Worm (Caenorhabditis elegans) whole organism, L1 larva: ENCODE measurements around the gene F10G7.10.

ENCODE experiments used
- C04F5.9 ChIP-seq: sonication (generic microtip); optimal IDR thresholded peaks from 2 replicates; lab custom pipeline; 2016; ENCODE audit warnings: missing genetic modification characterization, missing compliant biosample characterization
- C34B4.2 ChIP-seq: sonication (generic microtip); optimal IDR thresholded peaks from 2 replicates; lab custom pipeline; 2017; ENCODE audit warnings: mild to moderate bottlenecking, missing genetic modification characterization, missing compliant biosample characterization
- alr-1 ChIP-seq: fragments of 200-800 bp; sonication (Bioruptor generic); optimal IDR thresholded peaks from 2 replicates; lab custom pipeline; 2018; ENCODE audit warnings: borderline replicate concordance, mild to moderate bottlenecking, missing genetic modification characterization, missing compliant biosample characterization
- aly-2 ChIP-seq: fragments of 150-350 bp; optimal IDR thresholded peaks from 2 replicates; lab custom pipeline; 2014; ENCODE audit warnings: missing biosample characterization, missing genetic modification characterization
- ama-1 ChIP-seq: fragments of 150-350 bp; optimal IDR thresholded peaks from 2 replicates; lab custom pipeline; 2014
- blmp-1 ChIP-seq: fragments of 150-350 bp; optimal IDR thresholded peaks from 2 replicates; lab custom pipeline; 2014; ENCODE audit warnings: missing biosample characterization, missing genetic modification characterization
- ceh-63 ChIP-seq: fragments of 200-800 bp; sonication (Bioruptor generic); optimal IDR thresholded peaks from 2 replicates; lab custom pipeline; 2018; ENCODE audit warnings: mild to moderate bottlenecking, missing genetic modification characterization, missing compliant biosample characterization
- ceh-8 ChIP-seq: fragments of 200-800 bp; sonication (Bioruptor generic); optimal IDR thresholded peaks from 2 replicates; lab custom pipeline; 2018; ENCODE audit warnings: mild to moderate bottlenecking, missing genetic modification characterization, moderate library complexity, missing compliant biosample characterization
- ceh-90 ChIP-seq: sonication (generic microtip); optimal IDR thresholded peaks from 2 replicates; lab custom pipeline; 2016; ENCODE audit warnings: missing genetic modification characterization, missing compliant biosample characterization
- dsc-1 ChIP-seq: sonication (generic microtip); optimal IDR thresholded peaks from 2 replicates; lab custom pipeline; 2016; ENCODE audit warnings: mild to moderate bottlenecking, missing genetic modification characterization, missing compliant biosample characterization
- efl-1 ChIP-seq, 4 experiments: fragments of 150-350 bp; optimal IDR thresholded peaks in 3 of 4; peaks in 1 of 4; 1 replicate in 1 of 4; 2 replicates in 3 of 4; lab custom pipeline; 2014; ENCODE audit warnings: missing biosample characterization in 2 of 4, missing genetic modification characterization in 2 of 4, missing genetic modification reagents in 2 of 4
- efl-3 ChIP-seq: fragments of 200-800 bp; sonication (Bioruptor generic); optimal IDR thresholded peaks from 2 replicates; lab custom pipeline; 2018; ENCODE audit warnings: mild to moderate bottlenecking, missing genetic modification characterization, missing compliant biosample characterization
- ets-5 ChIP-seq: fragments of 200-800 bp; sonication (Bioruptor generic); IDR thresholded peaks from 2 replicates; pipeline ENCODE4 v1.3.6; 2022; ENCODE audit warnings: missing genetic modification characterization, missing compliant biosample characterization
- fkh-10 ChIP-seq: sonication (generic microtip); optimal IDR thresholded peaks from 2 replicates; lab custom pipeline; 2017; ENCODE audit warnings: missing biosample characterization, missing genetic modification reagents, missing genetic modification characterization
- fkh-4 ChIP-seq: sonication (generic microtip); optimal IDR thresholded peaks from 2 replicates; lab custom pipeline; 2016; ENCODE audit warnings: missing compliant biosample characterization, missing genetic modification characterization, borderline replicate concordance
- fkh-8 ChIP-seq: sonication (generic microtip); optimal IDR thresholded peaks from 2 replicates; lab custom pipeline; 2016; ENCODE audit warnings: mild to moderate bottlenecking, missing genetic modification characterization, missing compliant biosample characterization
- fos-1 ChIP-seq: fragments of 150-350 bp; optimal IDR thresholded peaks from 2 replicates; lab custom pipeline; 2014; ENCODE audit warnings: missing biosample characterization, missing genetic modification characterization
- grh-1 ChIP-seq: fragments of 200-800 bp; sonication (Bioruptor generic); IDR thresholded peaks from 2 replicates; pipeline ENCODE4 v1.3.6; 2022; ENCODE audit warnings: missing genetic modification reagents, missing genetic modification characterization, missing compliant biosample characterization
- hlh-17 ChIP-seq: fragments of 200-800 bp; sonication (Bioruptor generic); optimal IDR thresholded peaks from 2 replicates; lab custom pipeline; 2018; ENCODE audit warnings: missing genetic modification characterization, mild to moderate bottlenecking, missing compliant biosample characterization, moderate library complexity, borderline replicate concordance
- hpl-2 ChIP-seq: fragments of 150-350 bp; optimal IDR thresholded peaks from 2 replicates; lab custom pipeline; 2014; ENCODE audit warnings: missing biosample characterization, missing genetic modification reagents, missing genetic modification characterization
- isw-1 ChIP-seq: fragments of 200-800 bp; sonication (Bioruptor generic); IDR thresholded peaks from 2 replicates; pipeline ENCODE4 v1.3.6; 2022; ENCODE audit warnings: missing genetic modification characterization, missing compliant biosample characterization
- lin-13 ChIP-seq: fragments of 150-350 bp; optimal IDR thresholded peaks from 2 replicates; lab custom pipeline; 2014; ENCODE audit warnings: missing biosample characterization, missing genetic modification reagents, missing genetic modification characterization
- lin-15B ChIP-seq: fragments of 150-350 bp; sonication (generic microtip); optimal IDR thresholded peaks from 3 replicates; lab custom pipeline; 2014; ENCODE audit warnings: missing biosample characterization, missing genetic modification characterization
- lin-35 ChIP-seq, 2 experiments: fragments of 150-350 bp; optimal IDR thresholded peaks; 2 replicates each; lab custom pipeline; 2014; ENCODE audit warnings: missing biosample characterization in 2 of 2, missing genetic modification characterization in 2 of 2, missing genetic modification reagents in 2 of 2
- lin-39 ChIP-seq: fragments of 150-350 bp; optimal IDR thresholded peaks from 2 replicates; lab custom pipeline; 2014; ENCODE audit warnings: missing biosample characterization, missing genetic modification reagents, missing genetic modification characterization
- lir-3 ChIP-seq: sonication (generic microtip); optimal IDR thresholded peaks from 2 replicates; lab custom pipeline; 2016; ENCODE audit warnings: mild to moderate bottlenecking, missing genetic modification characterization, moderate library complexity, missing compliant biosample characterization; ENCODE audit not compliant: poor library complexity
- lsy-2 ChIP-seq, 2 experiments: fragments of 150-350 bp; optimal IDR thresholded peaks; 2 replicates each; lab custom pipeline; 2014; ENCODE audit warnings: missing biosample characterization in 2 of 2, missing genetic modification characterization in 2 of 2
- mdl-1 ChIP-seq, 2 experiments: fragments of 150-350 bp; optimal IDR thresholded peaks; 2 replicates each; lab custom pipeline; 2014 to 2017; ENCODE audit warnings: missing biosample characterization in 2 of 2, missing genetic modification characterization in 2 of 2, inconsistent platforms in 1 of 2
- mef-2 ChIP-seq: fragments of 150-350 bp; optimal IDR thresholded peaks from 2 replicates; lab custom pipeline; 2014; ENCODE audit warnings: missing biosample characterization, missing genetic modification characterization
- mep-1 ChIP-seq: fragments of 150-350 bp; optimal IDR thresholded peaks from 2 replicates; lab custom pipeline; 2014; ENCODE audit warnings: missing biosample characterization, missing genetic modification characterization
- nhr-11 ChIP-seq: fragments of 150-350 bp; optimal IDR thresholded peaks from 2 replicates; lab custom pipeline; 2014; ENCODE audit warnings: missing biosample characterization, missing genetic modification characterization
- nhr-20 ChIP-seq: sonication (generic microtip); optimal IDR thresholded peaks from 2 replicates; lab custom pipeline; 2016; ENCODE audit warnings: mild to moderate bottlenecking, missing genetic modification characterization, missing compliant biosample characterization
- nhr-237 ChIP-seq: fragments of 150-350 bp; optimal IDR thresholded peaks from 2 replicates; lab custom pipeline; 2014; ENCODE audit warnings: missing biosample characterization, missing genetic modification characterization
- nhr-28 ChIP-seq: fragments of 150-350 bp; optimal IDR thresholded peaks from 2 replicates; lab custom pipeline; 2014; ENCODE audit warnings: missing biosample characterization, missing genetic modification characterization
- nhr-71 ChIP-seq: sonication (generic microtip); optimal IDR thresholded peaks from 2 replicates; lab custom pipeline; 2016; ENCODE audit warnings: mild to moderate bottlenecking, missing genetic modification characterization, moderate library complexity, missing compliant biosample characterization
- nhr-76 ChIP-seq: sonication (generic microtip); optimal IDR thresholded peaks from 2 replicates; lab custom pipeline; 2017; ENCODE audit warnings: missing biosample characterization, missing genetic modification characterization
- nhr-77 ChIP-seq: fragments of 150-350 bp; optimal IDR thresholded peaks from 2 replicates; lab custom pipeline; 2014; ENCODE audit warnings: missing biosample characterization, missing genetic modification characterization
- nhr-84 ChIP-seq: sonication (generic microtip); optimal IDR thresholded peaks from 2 replicates; lab custom pipeline; 2017; ENCODE audit warnings: missing biosample characterization, missing genetic modification characterization
- nhr-85 ChIP-seq: sonication (generic microtip); peaks from one replicate; lab custom pipeline; 2016; ENCODE audit warnings: missing genetic modification characterization, inconsistent platforms, missing compliant biosample characterization
- pag-3 ChIP-seq: sonication (generic microtip); optimal IDR thresholded peaks from 2 replicates; lab custom pipeline; 2017; ENCODE audit warnings: missing genetic modification characterization, mild to moderate bottlenecking, missing compliant biosample characterization, antibody characterized with exemption, borderline replicate concordance; ENCODE audit not compliant: insufficient read depth
- pax-3 ChIP-seq: fragments of 200-800 bp; sonication (Bioruptor generic); optimal IDR thresholded peaks from 2 replicates; lab custom pipeline; 2018; ENCODE audit warnings: mild to moderate bottlenecking, missing genetic modification characterization, moderate library complexity, missing compliant biosample characterization
- snpc-4 ChIP-seq: fragments of 150-350 bp; optimal IDR thresholded peaks from 2 replicates; lab custom pipeline; 2014; ENCODE audit warnings: missing biosample characterization, missing genetic modification characterization
- sox-4 ChIP-seq: sonication (generic microtip); optimal IDR thresholded peaks from 2 replicates; lab custom pipeline; 2016; ENCODE audit warnings: missing genetic modification characterization, missing compliant biosample characterization
- sptf-1 ChIP-seq: fragments of 150-350 bp; optimal IDR thresholded peaks from 2 replicates; lab custom pipeline; 2014; ENCODE audit warnings: missing biosample characterization, missing genetic modification characterization
- sup-37 ChIP-seq: fragments of 200-800 bp; sonication (Bioruptor generic); optimal IDR thresholded peaks from 2 replicates; lab custom pipeline; 2018; ENCODE audit warnings: mild to moderate bottlenecking, missing genetic modification characterization, missing compliant biosample characterization
- tbx-2 ChIP-seq: sonication (generic microtip); optimal IDR thresholded peaks from 2 replicates; lab custom pipeline; 2016; ENCODE audit warnings: missing genetic modification characterization, missing compliant biosample characterization
- tlp-1 ChIP-seq: fragments of 150-350 bp; optimal IDR thresholded peaks from 2 replicates; lab custom pipeline; 2014; ENCODE audit warnings: missing biosample characterization, missing genetic modification characterization
- unc-62 ChIP-seq: fragments of 150-350 bp; optimal IDR thresholded peaks from 2 replicates; lab custom pipeline; 2014; ENCODE audit warnings: missing biosample characterization, missing genetic modification reagents, missing genetic modification characterization
- vab-15 ChIP-seq: sonication (generic microtip); optimal IDR thresholded peaks from 2 replicates; lab custom pipeline; 2017; ENCODE audit warnings: missing genotype, mild to moderate bottlenecking, missing genetic modification characterization, missing compliant biosample characterization
- xbp-1 ChIP-seq: sonication (generic microtip); optimal IDR thresholded peaks from 2 replicates; lab custom pipeline; 2016; ENCODE audit warnings: missing genetic modification characterization, missing compliant biosample characterization
- zag-1 ChIP-seq: fragments of 150-350 bp; optimal IDR thresholded peaks from 2 replicates; lab custom pipeline; 2014; ENCODE audit warnings: missing biosample characterization, missing genetic modification characterization
- zip-4 ChIP-seq: fragments of 200-800 bp; sonication (Bioruptor generic); optimal IDR thresholded peaks from 2 replicates; lab custom pipeline; 2018; ENCODE audit warnings: mild to moderate bottlenecking, missing genetic modification characterization, moderate library complexity, missing compliant biosample characterization
- ztf-4 ChIP-seq: fragments of 150-350 bp; optimal IDR thresholded peaks from 2 replicates; lab custom pipeline; 2014; ENCODE audit warnings: missing biosample characterization, missing genetic modification characterization

The F10G7.10 gene

ce11 chrII:4739984-4740462, 14.0 kb upstream of the F10G7.10 start, which contains the start of gene eas-1:
Gene eas-1, plus strand, starts transcription at chrII:4740412.
- no peak for TF ChIP-seq zag-1 (tag; lab: Kevin White, UChicago)
- peak; percentile 91 for TF ChIP-seq tbx-2
- TF ChIP-seq ets-5 (GFP tag; lab: Robert Waterston, UW): no peak
- TF ChIP-seq efl-1 (optimal IDR thresholded peaks at IDR 0.05; lab: Kevin White, UChicago): peak; percentile 97 to 100
- TF ChIP-seq efl-1 (GFP tag; optimal IDR thresholded peaks at IDR 0.05 in 1 of 2; lab: Kevin White, UChicago): peak; percentile 96 to 99
- TF ChIP-seq efl-3 (GFP tag; lab: Kevin White, UChicago): peak; percentile 29
- peak; percentile 20 to 88 for TF ChIP-seq mdl-1 (tag; optimal IDR thresholded peaks at IDR 0.05; lab: Kevin White, UChicago)
- no peak for TF ChIP-seq pag-3 (tag; lab: Kevin White, UChicago)
- no peak for TF ChIP-seq unc-62 (GFP tag; lab: Kevin White, UChicago)
- TF ChIP-seq lsy-2 (tag; optimal IDR thresholded peaks at IDR 0.05; lab: Kevin White, UChicago): peak; percentile 82 to 87
- no peak for TF ChIP-seq ztf-4
- TF ChIP-seq grh-1 (GFP tag; lab: Robert Waterston, UW): peak; percentile 61
- peak; percentile 82 for TF ChIP-seq mep-1 (tag; lab: Kevin White, UChicago)
- TF ChIP-seq isw-1 (GFP tag; lab: Robert Waterston, UW): peak; percentile 81
- TF ChIP-seq tlp-1 (tag; lab: Kevin White, UChicago): no peak
- peak; percentile 95 for TF ChIP-seq lir-3
- peak; percentile 91 for TF ChIP-seq nhr-71
- TF ChIP-seq ceh-90 (tag; lab: Kevin White, UChicago): peak; percentile 93
- peak; percentile 86 for TF ChIP-seq dsc-1 (tag; lab: Kevin White, UChicago)
- TF ChIP-seq fos-1: peak; percentile 52
- TF ChIP-seq hlh-17: no peak
- peak; percentile 87 for TF ChIP-seq sox-4
- TF ChIP-seq nhr-76: no peak
- TF ChIP-seq C04F5.9 (tag; lab: Kevin White, UChicago): peak; percentile 78
- TF ChIP-seq nhr-28 (tag; lab: Kevin White, UChicago): no peak
- TF ChIP-seq blmp-1: peak; percentile 73
- peak; percentile 88 for TF ChIP-seq nhr-85
- peak; percentile 63 for TF ChIP-seq ceh-8 (GFP tag; lab: Kevin White, UChicago)
- TF ChIP-seq lin-15B: peak; percentile 55
- peak; percentile 86 for TF ChIP-seq fkh-4 (tag; lab: Kevin White, UChicago)
- TF ChIP-seq alr-1 (tag; lab: Kevin White, UChicago): no peak
- TF ChIP-seq hpl-2 (GFP tag; lab: Kevin White, UChicago): peak; percentile 47
- TF ChIP-seq lin-39: peak; percentile 35
- TF ChIP-seq nhr-77: no peak
- TF ChIP-seq lin-13 (GFP tag; lab: Kevin White, UChicago): peak; percentile 37
- TF ChIP-seq nhr-237 (tag; lab: Kevin White, UChicago): peak; percentile 26
- peak; percentile 10 for TF ChIP-seq zip-4
- TF ChIP-seq mef-2 (tag; lab: Kevin White, UChicago): peak; percentile 9
- TF ChIP-seq aly-2: no peak
- TF ChIP-seq ceh-63 (GFP tag; lab: Kevin White, UChicago): no peak
- TF ChIP-seq C34B4.2 (tag; lab: Kevin White, UChicago): no peak
- peak; percentile 25 for TF ChIP-seq fkh-10
- TF ChIP-seq ama-1: no peak
- TF ChIP-seq sup-37 (GFP tag; lab: Kevin White, UChicago): no peak
- peak; percentile 87 for TF ChIP-seq pax-3 (tag; lab: Kevin White, UChicago)
- peak; percentile 67 for TF ChIP-seq snpc-4
- peak; percentile 86 for TF ChIP-seq nhr-20 (tag; lab: Kevin White, UChicago)
- TF ChIP-seq nhr-11 (tag; lab: Kevin White, UChicago): no peak
- peak; percentile 97 for TF ChIP-seq xbp-1 (tag; lab: Kevin White, UChicago)
- TF ChIP-seq sptf-1 (tag; lab: Kevin White, UChicago): no peak
- TF ChIP-seq nhr-84: no peak
- TF ChIP-seq fkh-8 (tag; lab: Kevin White, UChicago): peak; percentile 82
- TF ChIP-seq lin-35 (GFP tag; optimal IDR thresholded peaks at IDR 0.05; lab: Kevin White, UChicago): peak; percentile 96 to 97
- TF ChIP-seq vab-15 (tag; lab: Kevin White, UChicago): peak; percentile 57
